Worm (Caenorhabditis elegans) whole organism, dauer: ENCODE results near the gene snf-12.

Source experiments
- unc-62 ChIP-seq: sonication (generic microtip); optimal IDR thresholded peaks from 2 replicates; lab custom pipeline; 2017; ENCODE audit warnings: missing biosample characterization, missing genetic modification reagents, missing genetic modification characterization

The snf-12 gene

DNA sequence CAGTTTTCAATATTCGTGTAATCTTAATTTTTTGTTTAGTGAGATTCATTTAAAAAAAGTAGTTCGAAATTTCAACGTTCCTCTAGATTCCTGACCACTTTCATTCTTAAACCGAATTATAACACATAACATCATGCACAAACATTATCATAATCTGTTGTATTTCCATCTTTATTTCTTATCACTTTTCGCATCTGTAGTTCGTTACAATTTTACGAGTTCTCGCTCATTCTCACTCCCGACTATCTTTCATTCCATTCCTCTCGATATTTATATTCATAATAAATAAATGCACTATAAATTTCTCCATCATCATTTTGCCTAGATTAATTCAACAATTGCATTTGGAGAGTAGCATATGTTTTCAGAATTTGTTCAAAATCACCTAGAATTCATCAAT is 51.9 kb downstream of the snf-12 start:
- no peak for TF ChIP-seq unc-62 (GFP tag; lab: Kevin White, UChicago)

DNA sequence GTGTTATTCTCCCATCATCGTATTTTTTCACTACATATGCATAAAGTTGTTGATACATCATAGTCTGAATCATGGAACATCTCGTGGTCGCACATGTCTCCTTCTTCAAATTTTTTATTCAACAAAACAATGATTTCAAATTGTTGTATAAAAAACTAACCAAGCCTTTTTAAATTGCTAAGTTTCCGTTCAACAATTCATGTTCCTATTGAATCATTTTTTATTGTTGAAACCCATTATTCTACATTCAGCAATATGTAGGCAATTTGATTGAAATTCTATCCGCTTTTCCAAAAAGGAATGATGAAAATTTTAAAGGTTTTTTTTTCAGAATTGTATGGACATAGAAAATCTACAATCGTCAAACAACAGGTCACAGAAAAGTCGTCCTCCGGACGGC is 53.4 kb downstream of the snf-12 start, which contains the start of gene ajm-1:
ajm-1 (plus strand) TSS at position 301 of the 400 bp plus-strand sequence.
- no peak for TF ChIP-seq unc-62 (GFP tag; lab: Kevin White, UChicago)
